Fruit fly (Drosophila melanogaster): Measurements from ENCODE around the gene mthl10.

DNA sequence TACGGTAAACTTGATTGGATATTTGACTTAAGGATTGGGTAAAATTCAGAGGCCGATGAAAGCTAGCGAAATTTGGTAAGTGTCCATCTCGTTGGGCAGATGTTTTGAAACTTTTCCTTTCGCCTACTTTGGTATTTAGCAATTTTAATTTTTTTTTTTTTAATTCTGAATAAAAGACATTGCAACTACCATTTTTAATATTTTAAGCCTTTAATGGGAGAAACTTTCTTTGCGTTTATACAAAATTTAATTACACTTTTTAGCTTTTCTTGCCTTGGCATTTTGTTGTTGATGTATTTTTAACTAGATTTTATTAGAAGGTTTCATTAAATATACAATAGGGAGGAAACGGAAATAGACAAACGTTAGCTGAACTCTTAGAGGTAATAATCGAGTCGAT is 23.6 kb upstream of the mthl10 start, which contains the start of gene CG13884:
- no peak for TF ChIP-seq CG8478 (optimal IDR thresholded peaks at IDR 0.05)
- no peak for TF ChIP-seq CTCF (optimal IDR thresholded peaks at IDR 0.05)
